Fruit fly (Drosophila melanogaster): Measurements from ENCODE around the gene CG6938.

DNA sequence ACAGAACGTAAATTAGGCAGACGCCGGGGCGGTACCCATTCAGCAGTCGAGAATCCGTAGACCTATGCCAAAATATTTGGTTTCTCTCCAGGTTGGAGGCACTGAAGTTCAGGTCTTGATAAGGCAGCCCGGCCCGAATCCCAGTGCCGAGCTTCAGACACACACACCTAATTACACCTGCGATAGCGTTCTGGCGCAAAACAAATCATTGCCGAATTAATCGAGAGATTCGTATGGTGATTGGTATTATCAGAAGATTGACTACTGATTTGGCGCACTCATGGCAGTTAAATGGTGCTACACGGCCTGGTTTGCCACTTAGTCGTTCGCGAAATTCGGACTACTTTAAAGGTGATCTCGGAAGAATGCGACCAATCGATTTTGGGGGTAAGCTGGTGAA is 37.3 kb upstream of the CG6938 start, which contains the start of gene CG7252:
- no peak for TF ChIP-seq pan (optimal IDR thresholded peaks at IDR 0.05)
- TF ChIP-seq usp (GFP tag; optimal IDR thresholded peaks at IDR 0.05): no peak
- TF ChIP-seq dsf (GFP tag; optimal IDR thresholded peaks at IDR 0.05; ENCODE audit: borderline replicate concordance): no peak
- no peak for TF ChIP-seq Jra (GFP tag; optimal IDR thresholded peaks at IDR 0.05)
- TF ChIP-seq Mio (GFP tag; optimal IDR thresholded peaks at IDR 0.05): no peak
- TF ChIP-seq h (GFP tag; optimal IDR thresholded peaks at IDR 0.05): peak; percentile 13
- TF ChIP-seq Rel (GFP tag; optimal IDR thresholded peaks at IDR 0.05): no peak
- TF ChIP-seq Rel (tag; optimal IDR thresholded peaks at IDR 0.05): no peak
- no peak for TF ChIP-seq foxo (GFP tag; optimal IDR thresholded peaks at IDR 0.05)
- TF ChIP-seq woc (GFP tag; optimal IDR thresholded peaks at IDR 0.05): no peak
- TF ChIP-seq CG32264 (GFP tag; optimal IDR thresholded peaks at IDR 0.05): no peak
- TF ChIP-seq HLH106 (tag; optimal IDR thresholded peaks at IDR 0.05): no peak
- TF ChIP-seq psq (GFP tag; optimal IDR thresholded peaks at IDR 0.05): no peak
- no peak for TF ChIP-seq Abd-B (GFP tag; optimal IDR thresholded peaks at IDR 0.05)
